Fruit fly (Drosophila melanogaster) whole organism, prepupa: ENCODE data around the gene mRpL13.

Source experiments
- CG10669 ChIP-seq: fragments of 200-800 bp; sonication (Bioruptor generic); optimal IDR thresholded peaks from 3 replicates; lab custom pipeline; 2018; ENCODE audit warnings: missing biosample characterization, mild to moderate bottlenecking, missing genetic modification characterization, moderate library complexity
- CG6276 ChIP-seq: fragments of 200-800 bp; sonication (Bioruptor generic); optimal IDR thresholded peaks from 2 replicates; lab custom pipeline; 2017; ENCODE audit warnings: missing biosample characterization, mild to moderate bottlenecking, missing genetic modification characterization
- CG6854 ChIP-seq: fragments of 200-800 bp; sonication (Bioruptor generic); optimal IDR thresholded peaks from 2 replicates; lab custom pipeline; 2017; ENCODE audit warnings: missing biosample characterization, mild to moderate bottlenecking, missing genetic modification characterization
- CG7368 ChIP-seq: fragments of 200-800 bp; sonication (Bioruptor generic); optimal IDR thresholded peaks from 3 replicates; lab custom pipeline; 2016; ENCODE audit warnings: missing biosample characterization, missing genetic modification characterization
- Gug ChIP-seq: fragments of 200-800 bp; sonication (Bioruptor generic); IDR thresholded peaks from 2 replicates; pipeline ENCODE4 v1.3.6; 2022; ENCODE audit warnings: missing biosample characterization, missing genetic modification characterization
- Hr38 ChIP-seq: sonication (Bioruptor generic); optimal IDR thresholded peaks from 2 replicates; lab custom pipeline; 2016; ENCODE audit warnings: missing biosample characterization, missing genetic modification characterization
- OdsH ChIP-seq: fragments of 200-800 bp; sonication (Bioruptor generic); optimal IDR thresholded peaks from 3 replicates; lab custom pipeline; 2016; ENCODE audit warnings: missing biosample characterization, missing genetic modification characterization
- esn ChIP-seq: fragments of 200-800 bp; sonication (Bioruptor generic); optimal IDR thresholded peaks from 2 replicates; lab custom pipeline; 2016; ENCODE audit warnings: missing biosample characterization, mild to moderate bottlenecking, missing genetic modification characterization, moderate library complexity
- fd85E ChIP-seq: fragments of 200-800 bp; sonication (Bioruptor generic); optimal IDR thresholded peaks from 3 replicates; lab custom pipeline; 2016; ENCODE audit warnings: missing biosample characterization, missing genetic modification characterization
- fkh ChIP-seq: fragments of 200-800 bp; sonication (Bioruptor generic); optimal IDR thresholded peaks from 3 replicates; lab custom pipeline; 2017; ENCODE audit warnings: missing biosample characterization, mild to moderate bottlenecking, missing genetic modification characterization, moderate library complexity

- TF ChIP-seq CG6854 (GFP tag; lab: Kevin White, UChicago): no peak
- TF ChIP-seq Gug: no peak
- TF ChIP-seq CG6276 (GFP tag; lab: Kevin White, UChicago): no peak
- TF ChIP-seq fd85E (GFP tag; lab: Kevin White, UChicago): no peak
- TF ChIP-seq Hr38 (GFP tag; lab: Kevin White, UChicago): no peak
- no peak for TF ChIP-seq esn (GFP tag; lab: Kevin White, UChicago)
- TF ChIP-seq CG10669 (GFP tag; lab: Kevin White, UChicago): no peak
- no peak for TF ChIP-seq fkh (GFP tag; lab: Kevin White, UChicago)
- no peak for TF ChIP-seq OdsH (GFP tag; lab: Kevin White, UChicago)
- no peak for TF ChIP-seq CG7368 (GFP tag; lab: Kevin White, UChicago)
These were observed 37.3 kb upstream of the mRpL13 start for dm6 chr2L:18896371-18896770.
